Worm (Caenorhabditis elegans) whole organism, young adult: ENCODE results near the gene daam-1.

Experiments
- B0261.1 ChIP-seq: sonication (generic microtip); optimal IDR thresholded peaks from 2 replicates; lab custom pipeline; 2016; ENCODE audit warnings: mild to moderate bottlenecking, missing genetic modification characterization, moderate library complexity, missing compliant biosample characterization
- C17E4.6 ChIP-seq: fragments of 200-800 bp; sonication (Bioruptor generic); IDR thresholded peaks from 2 replicates; pipeline ENCODE4 v1.3.6; 2022; ENCODE audit warnings: missing genetic modification reagents, missing genetic modification characterization, missing compliant biosample characterization
- F10E7.11 ChIP-seq: sonication (generic microtip); optimal IDR thresholded peaks from 2 replicates; lab custom pipeline; 2017; ENCODE audit warnings: mild to moderate bottlenecking, missing genetic modification characterization, moderate library complexity, missing compliant biosample characterization
- F22D6.2 ChIP-seq: sonication (generic microtip); optimal IDR thresholded peaks from 2 replicates; lab custom pipeline; 2016; ENCODE audit warnings: mild to moderate bottlenecking, missing genetic modification characterization, missing compliant biosample characterization
- F33H1.4 ChIP-seq: fragments of 200-800 bp; sonication (Bioruptor generic); IDR thresholded peaks from 2 replicates; pipeline ENCODE4 v1.3.6; 2022; ENCODE audit warnings: missing genetic modification reagents, missing genetic modification characterization, missing compliant biosample characterization
- F55B11.4 ChIP-seq: sonication (generic microtip); optimal IDR thresholded peaks from 2 replicates; lab custom pipeline; 2016; ENCODE audit warnings: missing compliant biosample characterization, missing genetic modification characterization, borderline replicate concordance; ENCODE audit not compliant: insufficient read depth
- T26A5.8 ChIP-seq: sonication (generic microtip); optimal IDR thresholded peaks from 2 replicates; lab custom pipeline; 2016; ENCODE audit warnings: missing genetic modification characterization, missing compliant biosample characterization
- Y56A3A.18 ChIP-seq: fragments of 200-800 bp; sonication (Bioruptor generic); IDR thresholded peaks from 2 replicates; pipeline ENCODE4 v1.3.6; 2022; ENCODE audit warnings: missing genetic modification reagents, missing genetic modification characterization, missing compliant biosample characterization
- ama-1 ChIP-seq, 3 experiments: fragments of 150-350 bp in 1 of 3; sonication (generic microtip) in 2 of 3; optimal IDR thresholded peaks; 2 replicates each; lab custom pipeline; 2014 to 2018; ENCODE audit warnings: missing biosample characterization in 2 of 3, missing genetic modification characterization in 2 of 3, missing genetic modification reagents in 2 of 3
- attf-3 ChIP-seq: fragments of 200-800 bp; sonication (Bioruptor generic); conservative IDR thresholded peaks from 2 replicates; pipeline ENCODE4 v1.3.6; 2022; ENCODE audit warnings: missing genetic modification reagents, missing genetic modification characterization, missing compliant biosample characterization
- cebp-1 ChIP-seq, 2 experiments: fragments of 200-800 bp in 1 of 2; sonication (Bioruptor generic) in 1 of 2; sonication (generic microtip) in 1 of 2; IDR thresholded peaks in 1 of 2; optimal IDR thresholded peaks in 1 of 2; 2 replicates each; pipeline versions ENCODE4 v1.3.6 to Lab custom; 2017 to 2022; ENCODE audit warnings: missing compliant biosample characterization in 2 of 2, missing genetic modification characterization in 2 of 2, mild to moderate bottlenecking in 1 of 2, missing genetic modification reagents in 1 of 2, moderate library complexity in 1 of 2
- ceh-27 ChIP-seq: fragments of 200-800 bp; sonication (Bioruptor generic); optimal IDR thresholded peaks from 2 replicates; lab custom pipeline; 2018; ENCODE audit warnings: mild to moderate bottlenecking, missing genetic modification characterization, moderate library complexity, missing compliant biosample characterization
- ceh-40 ChIP-seq: fragments of 200-800 bp; sonication (Bioruptor generic); IDR thresholded peaks from 2 replicates; pipeline ENCODE4 v1.3.6; 2022; ENCODE audit warnings: missing genetic modification characterization, missing compliant biosample characterization
- ceh-91 ChIP-seq: fragments of 200-800 bp; sonication (Bioruptor generic); IDR thresholded peaks from 2 replicates; pipeline ENCODE4 v1.3.6; 2022; ENCODE audit warnings: missing genetic modification reagents, missing genetic modification characterization, missing compliant biosample characterization
- dox-1 ChIP-seq: fragments of 200-800 bp; sonication (Bioruptor generic); IDR thresholded peaks from 2 replicates; pipeline ENCODE4 v1.3.6; 2022; ENCODE audit warnings: missing genetic modification reagents, missing genetic modification characterization, missing compliant biosample characterization
- efl-1 ChIP-seq: fragments of 150-350 bp; optimal IDR thresholded peaks from 2 replicates; lab custom pipeline; 2014; ENCODE audit warnings: missing biosample characterization, missing genetic modification reagents, missing genetic modification characterization
- him-1 ChIP-seq: sonication (generic microtip); optimal IDR thresholded peaks from 2 replicates; lab custom pipeline; 2016; ENCODE audit warnings: missing genotype, missing genetic modification reagents, missing genetic modification characterization, missing compliant biosample characterization
- hmg-1.2 ChIP-seq: fragments of 200-800 bp; sonication (Bioruptor generic); IDR thresholded peaks from 2 replicates; pipeline ENCODE4 v1.3.6; 2022; ENCODE audit warnings: missing genetic modification reagents, missing genetic modification characterization, missing compliant biosample characterization
- hmg-20 ChIP-seq: fragments of 200-800 bp; sonication (Bioruptor generic); IDR thresholded peaks from 2 replicates; pipeline ENCODE4 v1.3.6; 2022; ENCODE audit warnings: missing genetic modification reagents, missing genetic modification characterization, missing compliant biosample characterization
- let-526 ChIP-seq: fragments of 200-800 bp; sonication (Bioruptor generic); IDR thresholded peaks from 2 replicates; pipeline ENCODE4 v1.3.6; 2022; ENCODE audit warnings: missing genetic modification reagents, missing genetic modification characterization, missing compliant biosample characterization
- lin-35 ChIP-seq, 3 experiments: fragments of 150-350 bp in 2 of 3; sonication (generic microtip) in 1 of 3; optimal IDR thresholded peaks; 2 replicates each; lab custom pipeline; 2014 to 2018; ENCODE audit warnings: missing biosample characterization in 3 of 3, missing genetic modification characterization in 3 of 3, missing genetic modification reagents in 3 of 3
- nfyb-1 ChIP-seq: fragments of 200-800 bp; sonication (Bioruptor generic); IDR thresholded peaks from 2 replicates; pipeline ENCODE4 v1.3.6; 2022; ENCODE audit warnings: missing genetic modification reagents, missing genetic modification characterization, missing compliant biosample characterization
- nhr-27 ChIP-seq: fragments of 200-800 bp; sonication (Bioruptor generic); optimal IDR thresholded peaks from 2 replicates; lab custom pipeline; 2018; ENCODE audit warnings: mild to moderate bottlenecking, missing genetic modification characterization, moderate library complexity, missing compliant biosample characterization
- nhr-80 ChIP-seq: sonication (generic microtip); optimal IDR thresholded peaks from 2 replicates; lab custom pipeline; 2016; ENCODE audit warnings: missing genetic modification characterization, missing compliant biosample characterization
- rcor-1 ChIP-seq: fragments of 200-800 bp; sonication (Bioruptor generic); IDR thresholded peaks from 2 replicates; pipeline ENCODE4 v1.3.6; 2022; ENCODE audit warnings: missing genetic modification reagents, missing genetic modification characterization, missing compliant biosample characterization
- rpc-1 ChIP-seq, 2 experiments: fragments of 150-350 bp in 1 of 2; sonication (generic microtip) in 1 of 2; optimal IDR thresholded peaks; 2 replicates each; lab custom pipeline; 2014 to 2018; ENCODE audit warnings: missing biosample characterization in 1 of 2, missing genetic modification characterization in 1 of 2, missing genetic modification reagents in 1 of 2, missing genotype in 1 of 2
- tbp1 ChIP-seq: fragments of 200-800 bp; sonication (Bioruptor generic); optimal IDR thresholded peaks from 2 replicates; lab custom pipeline; 2018; ENCODE audit warnings: mild to moderate bottlenecking, missing genetic modification characterization, missing compliant biosample characterization
- tlf-1 ChIP-seq: fragments of 200-800 bp; sonication (Bioruptor generic); optimal IDR thresholded peaks from 2 replicates; lab custom pipeline; 2018; ENCODE audit warnings: mild to moderate bottlenecking, missing genetic modification characterization, missing compliant biosample characterization
- zfh-2 ChIP-seq: fragments of 200-800 bp; sonication (Bioruptor generic); conservative IDR thresholded peaks from 2 replicates; pipeline ENCODE4 v1.3.6; 2022; ENCODE audit warnings: missing genetic modification reagents, missing genetic modification characterization, missing compliant biosample characterization
- ztf-18 ChIP-seq: sonication (generic microtip); optimal IDR thresholded peaks from 2 replicates; lab custom pipeline; 2016; ENCODE audit warnings: missing genotype, mild to moderate bottlenecking, missing genetic modification characterization, missing compliant biosample characterization
- ztf-25 ChIP-seq: fragments of 200-800 bp; sonication (Bioruptor generic); IDR thresholded peaks from 2 replicates; pipeline ENCODE4 v1.3.6; 2022; ENCODE audit warnings: missing genetic modification reagents, missing genetic modification characterization, missing compliant biosample characterization

The daam-1 gene

DNA sequence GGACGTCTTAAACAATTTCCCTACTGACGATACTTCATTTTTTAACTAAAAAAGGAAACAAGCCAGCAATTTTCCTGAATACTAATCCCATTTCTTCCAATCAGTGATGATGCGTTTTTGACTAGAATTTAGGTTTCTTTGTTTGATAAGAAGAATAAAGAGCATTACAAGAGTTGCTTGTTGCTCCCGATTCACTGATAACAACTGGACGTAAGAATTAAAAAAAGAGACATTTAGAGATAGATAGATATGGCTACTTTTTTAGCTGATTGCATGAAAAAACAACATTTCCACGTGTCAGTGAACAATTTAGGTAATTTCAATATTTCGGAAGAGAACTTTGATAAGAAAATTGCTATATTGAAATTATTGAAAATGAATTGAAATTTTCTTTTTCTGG is 61.8 kb downstream of the daam-1 start:
- TF ChIP-seq F10E7.11 (tag; lab: Kevin White, UChicago) (no peak), attf-3 (GFP tag; lab: Robert Waterston, UW) (no peak), nhr-27 (no peak), hmg-1.2 (GFP tag; lab: Robert Waterston, UW) (no peak), ceh-91 (GFP tag; lab: Robert Waterston, UW) (no peak), nhr-80 (tag; lab: Kevin White, UChicago) (peak; percentile 41), F22D6.2 (no peak), B0261.1 (no peak), let-526 (GFP tag; lab: Robert Waterston, UW) (no peak), lin-35 (GFP tag; optimal IDR thresholded peaks at IDR 0.05; lab: Kevin White, UChicago) (peak in 1 of 3 experiments; percentile 2)

DNA sequence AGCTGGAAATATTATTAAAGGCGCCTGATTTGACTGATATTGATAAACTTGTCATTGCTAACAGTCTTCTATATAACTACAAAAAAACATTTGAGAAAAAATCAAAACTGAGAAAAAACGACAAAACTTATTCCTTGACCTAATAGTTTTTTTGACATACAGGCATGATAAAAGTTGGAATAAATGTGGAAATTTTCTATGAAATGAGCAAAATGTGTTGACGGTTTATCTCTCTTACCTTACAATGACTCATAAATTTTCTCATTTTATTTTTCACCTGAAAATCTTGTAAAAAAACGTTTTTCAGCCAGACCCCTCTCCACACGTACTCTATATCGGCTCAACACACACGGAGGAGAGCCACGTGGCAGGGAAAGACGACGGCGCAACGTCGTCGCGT is 63.1 kb downstream of the daam-1 start, which contains the start of gene egl-8:
Gene egl-8, plus strand, starts transcription at position 301 of the 400 bp plus-strand sequence.
- TF ChIP-seq tbp1 (no peak), zfh-2 (GFP tag; lab: Robert Waterston, UW) (no peak), rcor-1 (no peak), F33H1.4 (GFP tag; lab: Robert Waterston, UW) (no peak), ama-1 (optimal IDR thresholded peaks at IDR 0.05; lab: Kevin White, UChicago) (no peak), ama-1 (GFP tag; optimal IDR thresholded peaks at IDR 0.05; lab: Kevin White, UChicago) (no peak), Y56A3A.18 (GFP tag; lab: Robert Waterston, UW) (no peak), F22D6.2 (no peak), F55B11.4 (tag; lab: Kevin White, UChicago) (no peak), ceh-27 (GFP tag; lab: Kevin White, UChicago) (no peak), hmg-20 (GFP tag; lab: Robert Waterston, UW) (no peak), ztf-18 (tag; lab: Kevin White, UChicago) (no peak), ztf-25 (GFP tag; lab: Robert Waterston, UW) (no peak), C17E4.6 (GFP tag; lab: Robert Waterston, UW) (no peak), him-1 (tag; lab: Kevin White, UChicago) (no peak), efl-1 (GFP tag; lab: Kevin White, UChicago) (no peak), rpc-1 (optimal IDR thresholded peaks at IDR 0.05; lab: Kevin White, UChicago) (no peak), rpc-1 (tag; optimal IDR thresholded peaks at IDR 0.05; lab: Kevin White, UChicago) (no peak), T26A5.8 (tag; lab: Kevin White, UChicago) (no peak), ceh-40 (GFP tag; lab: Robert Waterston, UW) (no peak)

DNA sequence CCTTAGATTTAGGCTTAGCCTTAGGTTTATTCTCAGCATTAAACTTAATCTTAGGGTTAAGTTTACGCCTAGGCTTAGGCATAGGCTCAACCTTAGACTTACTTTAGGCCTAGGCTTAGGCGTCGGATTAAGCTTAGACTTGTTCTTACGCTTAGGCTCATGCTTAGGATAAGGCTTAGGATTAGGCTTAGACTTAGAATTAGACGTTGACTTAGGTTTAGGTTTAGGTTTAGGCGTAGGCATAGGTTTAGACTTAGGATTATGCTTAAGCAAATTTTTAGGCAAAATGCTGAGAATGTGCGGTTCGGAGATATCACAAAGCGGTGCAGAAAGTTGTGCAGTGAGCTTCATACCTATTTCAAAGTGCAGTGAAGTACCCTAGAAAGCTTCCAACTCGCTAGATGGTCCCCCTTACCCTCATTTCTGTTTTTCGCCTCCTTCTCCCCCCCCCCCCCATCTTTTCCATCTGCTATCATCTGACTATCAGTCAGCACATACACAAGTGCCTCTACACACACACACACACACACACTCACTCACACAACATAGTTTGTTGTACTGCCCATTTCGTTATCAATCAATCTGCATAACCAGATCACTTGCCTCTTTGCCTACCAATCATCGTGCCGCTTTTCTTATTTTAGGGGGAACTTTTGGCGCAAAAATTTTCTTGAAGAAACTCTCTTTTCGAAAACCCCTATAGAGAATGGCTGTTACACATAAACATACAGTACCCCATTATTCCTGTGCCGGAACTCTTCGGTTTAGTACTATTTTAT is 67.4 kb downstream of the daam-1 start:
- TF ChIP-seq nhr-80 (tag; lab: Kevin White, UChicago) (peak; percentile 37), nfyb-1 (GFP tag; lab: Robert Waterston, UW) (0 out of 2 replicates have a peak, but pooled peaks have one; percentile 41), dox-1 (GFP tag; lab: Robert Waterston, UW) (0 out of 2 replicates have a peak, but pooled peaks have one; percentile 41), tlf-1 (GFP tag; lab: Kevin White, UChicago) (no peak), cebp-1 (GFP tag; IDR thresholded peaks at IDR 0.05; lab: Robert Waterston, UW) (no peak), cebp-1 (tag; optimal IDR thresholded peaks at IDR 0.05; lab: Kevin White, UChicago) (peak; percentile 27)
